Worm (Caenorhabditis elegans) whole organism, L1 larva: Measurements from ENCODE around the gene slc-36.2.
A peak's percentile ranks its signal among the peaks of the same experiment; 100 is the strongest.

Experiments used
- C04F5.9 ChIP-seq: sonication (generic microtip); optimal IDR thresholded peaks from 2 replicates; lab custom pipeline; 2016; ENCODE audit warnings: missing genetic modification characterization, missing compliant biosample characterization
- C34B4.2 ChIP-seq: sonication (generic microtip); optimal IDR thresholded peaks from 2 replicates; lab custom pipeline; 2017; ENCODE audit warnings: mild to moderate bottlenecking, missing genetic modification characterization, missing compliant biosample characterization
- F16B12.6 ChIP-seq: fragments of 150-350 bp; optimal IDR thresholded peaks from 2 replicates; lab custom pipeline; 2014; ENCODE audit warnings: missing biosample characterization, missing genetic modification characterization
- Y116A8C.19 ChIP-seq: sonication (generic microtip); optimal IDR thresholded peaks from 2 replicates; lab custom pipeline; 2016; ENCODE audit warnings: missing compliant biosample characterization, missing genetic modification characterization, borderline replicate concordance
- aha-1 ChIP-seq: fragments of 150-350 bp; optimal IDR thresholded peaks from 2 replicates; lab custom pipeline; 2014; ENCODE audit warnings: missing biosample characterization, missing genetic modification characterization
- alr-1 ChIP-seq: fragments of 200-800 bp; sonication (Bioruptor generic); optimal IDR thresholded peaks from 2 replicates; lab custom pipeline; 2018; ENCODE audit warnings: borderline replicate concordance, mild to moderate bottlenecking, missing genetic modification characterization, missing compliant biosample characterization
- ama-1 ChIP-seq: fragments of 150-350 bp; optimal IDR thresholded peaks from 2 replicates; lab custom pipeline; 2014
- ceh-8 ChIP-seq: fragments of 200-800 bp; sonication (Bioruptor generic); optimal IDR thresholded peaks from 2 replicates; lab custom pipeline; 2018; ENCODE audit warnings: mild to moderate bottlenecking, missing genetic modification characterization, moderate library complexity, missing compliant biosample characterization
- ceh-88 ChIP-seq: fragments of 200-800 bp; sonication (Bioruptor generic); IDR thresholded peaks from 2 replicates; pipeline ENCODE4 v1.3.6; 2022; ENCODE audit warnings: missing genetic modification characterization, missing compliant biosample characterization
- ceh-90 ChIP-seq: sonication (generic microtip); optimal IDR thresholded peaks from 2 replicates; lab custom pipeline; 2016; ENCODE audit warnings: missing genetic modification characterization, missing compliant biosample characterization
- ces-1 ChIP-seq: fragments of 150-350 bp; optimal IDR thresholded peaks from 2 replicates; lab custom pipeline; 2014; ENCODE audit warnings: missing biosample characterization, missing genetic modification reagents, missing genetic modification characterization
- egl-27 ChIP-seq, 2 experiments: fragments of 150-350 bp in 1 of 2; sonication (generic microtip); optimal IDR thresholded peaks; 3 replicates each; lab custom pipeline; 2017 to 2018; ENCODE audit warnings: missing biosample characterization in 2 of 2, missing genetic modification characterization in 2 of 2, missing genetic modification reagents in 2 of 2
- elt-2 ChIP-seq: sonication (generic microtip); optimal IDR thresholded peaks from 2 replicates; lab custom pipeline; 2016; ENCODE audit warnings: missing genetic modification characterization, mild to moderate bottlenecking, inconsistent platforms, missing compliant biosample characterization, missing genetic modification reagents
- elt-3 ChIP-seq, 6 experiments: fragments of 150-350 bp in 1 of 6; sonication (generic microtip); optimal IDR thresholded peaks; 2 replicates each; lab custom pipeline; 2017 to 2018; ENCODE audit warnings: missing biosample characterization in 6 of 6, missing genetic modification characterization in 6 of 6, inconsistent platforms in 1 of 6
- ets-5 ChIP-seq: fragments of 200-800 bp; sonication (Bioruptor generic); IDR thresholded peaks from 2 replicates; pipeline ENCODE4 v1.3.6; 2022; ENCODE audit warnings: missing genetic modification characterization, missing compliant biosample characterization
- fkh-4 ChIP-seq: sonication (generic microtip); optimal IDR thresholded peaks from 2 replicates; lab custom pipeline; 2016; ENCODE audit warnings: missing compliant biosample characterization, missing genetic modification characterization, borderline replicate concordance
- fkh-8 ChIP-seq: sonication (generic microtip); optimal IDR thresholded peaks from 2 replicates; lab custom pipeline; 2016; ENCODE audit warnings: mild to moderate bottlenecking, missing genetic modification characterization, missing compliant biosample characterization
- fos-1 ChIP-seq: fragments of 150-350 bp; optimal IDR thresholded peaks from 2 replicates; lab custom pipeline; 2014; ENCODE audit warnings: missing biosample characterization, missing genetic modification characterization
- hlh-17 ChIP-seq: fragments of 200-800 bp; sonication (Bioruptor generic); optimal IDR thresholded peaks from 2 replicates; lab custom pipeline; 2018; ENCODE audit warnings: missing genetic modification characterization, mild to moderate bottlenecking, missing compliant biosample characterization, moderate library complexity, borderline replicate concordance
- hlh-4 ChIP-seq: sonication (generic microtip); optimal IDR thresholded peaks from 2 replicates; lab custom pipeline; 2016; ENCODE audit warnings: mild to moderate bottlenecking, missing genetic modification characterization, missing compliant biosample characterization
- irx-1 ChIP-seq: sonication (generic microtip); optimal IDR thresholded peaks from 2 replicates; lab custom pipeline; 2016; ENCODE audit warnings: missing genetic modification characterization, missing compliant biosample characterization
- jun-1 ChIP-seq: fragments of 150-350 bp; optimal IDR thresholded peaks from 2 replicates; lab custom pipeline; 2014; ENCODE audit warnings: missing biosample characterization, missing genetic modification reagents, missing genetic modification characterization
- lin-13 ChIP-seq: fragments of 150-350 bp; optimal IDR thresholded peaks from 2 replicates; lab custom pipeline; 2014; ENCODE audit warnings: missing biosample characterization, missing genetic modification reagents, missing genetic modification characterization
- lin-14 ChIP-seq: fragments of 200-800 bp; sonication (Bioruptor generic); optimal IDR thresholded peaks from 2 replicates; lab custom pipeline; 2018; ENCODE audit warnings: mild to moderate bottlenecking, missing genetic modification characterization, moderate library complexity, missing compliant biosample characterization
- lin-15B ChIP-seq: fragments of 150-350 bp; sonication (generic microtip); optimal IDR thresholded peaks from 3 replicates; lab custom pipeline; 2014; ENCODE audit warnings: missing biosample characterization, missing genetic modification characterization
- lin-39 ChIP-seq: fragments of 150-350 bp; optimal IDR thresholded peaks from 2 replicates; lab custom pipeline; 2014; ENCODE audit warnings: missing biosample characterization, missing genetic modification reagents, missing genetic modification characterization
- lir-3 ChIP-seq: sonication (generic microtip); optimal IDR thresholded peaks from 2 replicates; lab custom pipeline; 2016; ENCODE audit warnings: mild to moderate bottlenecking, missing genetic modification characterization, moderate library complexity, missing compliant biosample characterization; ENCODE audit not compliant: poor library complexity
- lsy-2 ChIP-seq, 2 experiments: fragments of 150-350 bp; optimal IDR thresholded peaks; 2 replicates each; lab custom pipeline; 2014; ENCODE audit warnings: missing biosample characterization in 2 of 2, missing genetic modification characterization in 2 of 2
- mab-9 ChIP-seq: fragments of 200-800 bp; sonication (Bioruptor generic); IDR thresholded peaks from 2 replicates; pipeline ENCODE4 v1.3.6; 2022; ENCODE audit warnings: missing genetic modification reagents, missing genetic modification characterization, missing compliant biosample characterization
- mdl-1 ChIP-seq, 2 experiments: fragments of 150-350 bp; optimal IDR thresholded peaks; 2 replicates each; lab custom pipeline; 2014 to 2017; ENCODE audit warnings: missing biosample characterization in 2 of 2, missing genetic modification characterization in 2 of 2, inconsistent platforms in 1 of 2
- mep-1 ChIP-seq: fragments of 150-350 bp; optimal IDR thresholded peaks from 2 replicates; lab custom pipeline; 2014; ENCODE audit warnings: missing biosample characterization, missing genetic modification characterization
- nhr-11 ChIP-seq: fragments of 150-350 bp; optimal IDR thresholded peaks from 2 replicates; lab custom pipeline; 2014; ENCODE audit warnings: missing biosample characterization, missing genetic modification characterization
- nhr-12 ChIP-seq: sonication (generic microtip); optimal IDR thresholded peaks from 2 replicates; lab custom pipeline; 2017; ENCODE audit warnings: missing biosample characterization, missing genetic modification characterization
- nhr-19 ChIP-seq: fragments of 200-800 bp; sonication (Bioruptor generic); conservative IDR thresholded peaks from 2 replicates; pipeline ENCODE4 v1.3.6; 2022; ENCODE audit warnings: missing genetic modification characterization, missing compliant biosample characterization
- nhr-20 ChIP-seq: sonication (generic microtip); optimal IDR thresholded peaks from 2 replicates; lab custom pipeline; 2016; ENCODE audit warnings: mild to moderate bottlenecking, missing genetic modification characterization, missing compliant biosample characterization
- nhr-237 ChIP-seq: fragments of 150-350 bp; optimal IDR thresholded peaks from 2 replicates; lab custom pipeline; 2014; ENCODE audit warnings: missing biosample characterization, missing genetic modification characterization
- nhr-47 ChIP-seq: sonication (generic microtip); optimal IDR thresholded peaks from 2 replicates; lab custom pipeline; 2016; ENCODE audit warnings: mild to moderate bottlenecking, missing genetic modification characterization, moderate library complexity, missing compliant biosample characterization
- nhr-77 ChIP-seq: fragments of 150-350 bp; optimal IDR thresholded peaks from 2 replicates; lab custom pipeline; 2014; ENCODE audit warnings: missing biosample characterization, missing genetic modification characterization
- nhr-84 ChIP-seq: sonication (generic microtip); optimal IDR thresholded peaks from 2 replicates; lab custom pipeline; 2017; ENCODE audit warnings: missing biosample characterization, missing genetic modification characterization
- nhr-85 ChIP-seq: sonication (generic microtip); peaks from one replicate; lab custom pipeline; 2016; ENCODE audit warnings: missing genetic modification characterization, inconsistent platforms, missing compliant biosample characterization
- pag-3 ChIP-seq: sonication (generic microtip); optimal IDR thresholded peaks from 2 replicates; lab custom pipeline; 2017; ENCODE audit warnings: missing genetic modification characterization, mild to moderate bottlenecking, missing compliant biosample characterization, antibody characterized with exemption, borderline replicate concordance; ENCODE audit not compliant: insufficient read depth
- pqm-1 ChIP-seq: sonication (generic microtip); optimal IDR thresholded peaks from 3 replicates; lab custom pipeline; 2017; ENCODE audit warnings: missing biosample characterization, missing genetic modification characterization
- skn-1 ChIP-seq: fragments of 150-350 bp; optimal IDR thresholded peaks from 2 replicates; lab custom pipeline; 2014; ENCODE audit warnings: missing biosample characterization, missing genetic modification characterization
- snu-23 ChIP-seq: sonication (generic microtip); optimal IDR thresholded peaks from 2 replicates; lab custom pipeline; 2016; ENCODE audit warnings: missing genetic modification characterization, missing compliant biosample characterization
- sox-4 ChIP-seq: sonication (generic microtip); optimal IDR thresholded peaks from 2 replicates; lab custom pipeline; 2016; ENCODE audit warnings: missing genetic modification characterization, missing compliant biosample characterization
- sptf-1 ChIP-seq: fragments of 150-350 bp; optimal IDR thresholded peaks from 2 replicates; lab custom pipeline; 2014; ENCODE audit warnings: missing biosample characterization, missing genetic modification characterization
- tbx-2 ChIP-seq: sonication (generic microtip); optimal IDR thresholded peaks from 2 replicates; lab custom pipeline; 2016; ENCODE audit warnings: missing genetic modification characterization, missing compliant biosample characterization
- tlp-1 ChIP-seq: fragments of 150-350 bp; optimal IDR thresholded peaks from 2 replicates; lab custom pipeline; 2014; ENCODE audit warnings: missing biosample characterization, missing genetic modification characterization
- unc-98 ChIP-seq: fragments of 200-800 bp; sonication (Bioruptor generic); IDR thresholded peaks from 2 replicates; pipeline ENCODE4 v1.3.6; 2022; ENCODE audit warnings: missing genetic modification characterization, missing compliant biosample characterization
- vab-15 ChIP-seq: sonication (generic microtip); optimal IDR thresholded peaks from 2 replicates; lab custom pipeline; 2017; ENCODE audit warnings: missing genotype, mild to moderate bottlenecking, missing genetic modification characterization, missing compliant biosample characterization
- zag-1 ChIP-seq: fragments of 150-350 bp; optimal IDR thresholded peaks from 2 replicates; lab custom pipeline; 2014; ENCODE audit warnings: missing biosample characterization, missing genetic modification characterization
- zip-4 ChIP-seq: fragments of 200-800 bp; sonication (Bioruptor generic); optimal IDR thresholded peaks from 2 replicates; lab custom pipeline; 2018; ENCODE audit warnings: mild to moderate bottlenecking, missing genetic modification characterization, moderate library complexity, missing compliant biosample characterization
- ztf-11 ChIP-seq, 2 experiments: sonication (generic microtip); optimal IDR thresholded peaks; 2 replicates each; lab custom pipeline; 2016 to 2017; ENCODE audit warnings: missing genetic modification characterization in 2 of 2, missing biosample characterization in 1 of 2, missing compliant biosample characterization in 1 of 2
- ztf-4 ChIP-seq: fragments of 150-350 bp; optimal IDR thresholded peaks from 2 replicates; lab custom pipeline; 2014; ENCODE audit warnings: missing biosample characterization, missing genetic modification characterization

slc-36.2 gene

ce11 chrII:506069-506468, 16.3 kb upstream of the slc-36.2 start (continued):
- TF ChIP-seq fkh-8 (tag; lab: Kevin White, UChicago) (peak; percentile 47), unc-98 (GFP tag; lab: Robert Waterston, UW) (no peak), nhr-19 (GFP tag; lab: Robert Waterston, UW) (peak; percentile 78), lir-3 (tag; lab: Kevin White, UChicago) (peak; percentile 65), mab-9 (GFP tag; lab: Robert Waterston, UW) (peak; percentile 55; the same call in 1 of the 2 replicates), nhr-12 (tag; lab: Kevin White, UChicago) (no peak), ceh-88 (GFP tag; lab: Robert Waterston, UW) (no peak), F16B12.6 (tag; lab: Kevin White, UChicago) (no peak), lsy-2 (tag; optimal IDR thresholded peaks at IDR 0.05; lab: Kevin White, UChicago) (peak; percentile 64 to 75), alr-1 (tag; lab: Kevin White, UChicago) (no peak), aha-1 (tag; lab: Kevin White, UChicago) (no peak), lin-14 (GFP tag; lab: Kevin White, UChicago) (peak; percentile 64), tbx-2 (peak; percentile 81), tlp-1 (tag; lab: Kevin White, UChicago) (no peak), C34B4.2 (tag; lab: Kevin White, UChicago) (no peak), snu-23 (GFP tag; lab: Kevin White, UChicago) (peak; percentile 79), C04F5.9 (tag; lab: Kevin White, UChicago) (peak; percentile 42), fkh-4 (tag; lab: Kevin White, UChicago) (no peak), ceh-90 (peak; percentile 27), lin-15B (tag; lab: Kevin White, UChicago) (no peak), lin-39 (peak; percentile 46), jun-1 (tag; lab: Kevin White, UChicago) (no peak), ama-1 (lab: Kevin White, UChicago) (no peak), elt-2 (tag; lab: Kevin White, UChicago) (peak; percentile 57), hlh-4 (tag; lab: Kevin White, UChicago) (no peak), fos-1 (tag; lab: Kevin White, UChicago) (no peak), nhr-20 (tag; lab: Kevin White, UChicago) (peak; percentile 76), Y116A8C.19 (tag; lab: Kevin White, UChicago) (no peak), mep-1 (tag; lab: Kevin White, UChicago) (no peak), sox-4 (tag; lab: Kevin White, UChicago) (peak; percentile 45), hlh-17 (GFP tag; lab: Kevin White, UChicago) (no peak), ces-1 (no peak), zag-1 (tag; lab: Kevin White, UChicago) (no peak), irx-1 (tag; lab: Kevin White, UChicago) (peak; percentile 53), egl-27 (tag; optimal IDR thresholded peaks at IDR 0.05; lab: Kevin White, UChicago) (no peak), lin-13 (peak; percentile 22), nhr-47 (tag; lab: Kevin White, UChicago) (peak; percentile 88), nhr-11 (tag; lab: Kevin White, UChicago) (peak; percentile 44), pag-3 (tag; lab: Kevin White, UChicago) (no peak), nhr-85 (tag; lab: Kevin White, UChicago) (peak; percentile 90), ceh-8 (GFP tag; lab: Kevin White, UChicago) (peak; percentile 46), nhr-84 (no peak), nhr-237 (no peak), elt-3 (tag; optimal IDR thresholded peaks at IDR 0.05; lab: Kevin White, UChicago) (no peak), ztf-4 (tag; lab: Kevin White, UChicago) (peak; percentile 19), ztf-11 (tag; optimal IDR thresholded peaks at IDR 0.05; lab: Kevin White, UChicago) (peak in 1 of 2 experiments; percentile 36), vab-15 (tag; lab: Kevin White, UChicago) (no peak), ets-5 (GFP tag; lab: Robert Waterston, UW) (no peak), zip-4 (GFP tag; lab: Kevin White, UChicago) (peak; percentile 40), pqm-1 (no peak), nhr-77 (tag; lab: Kevin White, UChicago) (no peak), mdl-1 (tag; optimal IDR thresholded peaks at IDR 0.05; lab: Kevin White, UChicago) (peak in 1 of 2 experiments; percentile 59), skn-1 (tag; lab: Kevin White, UChicago) (peak; percentile 5), sptf-1 (tag; lab: Kevin White, UChicago) (no peak)
